Worm (Caenorhabditis elegans) whole organism, L3 larva: ENCODE data around the gene ugt-15.

ENCODE experiments used
- elt-2 ChIP-seq: sonication (generic microtip); optimal IDR thresholded peaks from 2 replicates; lab custom pipeline; 2016; ENCODE audit warnings: missing genetic modification reagents, mild to moderate bottlenecking, missing genetic modification characterization, missing compliant biosample characterization
- elt-3 ChIP-seq, 3 experiments: fragments of 150-350 bp in 1 of 3; sonication (generic microtip) in 2 of 3; optimal IDR thresholded peaks; 2 replicates in 2 of 3; 4 replicates in 1 of 3; lab custom pipeline; 2014 to 2017; ENCODE audit warnings: missing biosample characterization in 3 of 3, missing genetic modification characterization in 3 of 3
- fkh-10 ChIP-seq: sonication (generic microtip); optimal IDR thresholded peaks from 2 replicates; lab custom pipeline; 2017; ENCODE audit warnings: missing biosample characterization, missing genetic modification reagents, missing genetic modification characterization
- fos-1 ChIP-seq: fragments of 150-350 bp; optimal IDR thresholded peaks from 2 replicates; lab custom pipeline; 2014; ENCODE audit warnings: missing biosample characterization, missing genetic modification characterization
- lin-15B ChIP-seq: fragments of 150-350 bp; optimal IDR thresholded peaks from 2 replicates; lab custom pipeline; 2014; ENCODE audit warnings: missing biosample characterization, missing genetic modification characterization
- lsy-12 ChIP-seq: sonication (generic microtip); optimal IDR thresholded peaks from 2 replicates; lab custom pipeline; 2016; ENCODE audit warnings: mild to moderate bottlenecking, missing genetic modification characterization, missing compliant biosample characterization
- nhr-11 ChIP-seq: fragments of 150-350 bp; optimal IDR thresholded peaks from 2 replicates; lab custom pipeline; 2014; ENCODE audit warnings: missing biosample characterization, missing genetic modification characterization
- nhr-12 ChIP-seq: fragments of 150-350 bp; optimal IDR thresholded peaks from 2 replicates; lab custom pipeline; 2014; ENCODE audit warnings: missing biosample characterization, missing genetic modification characterization
- nhr-28 ChIP-seq: fragments of 150-350 bp; optimal IDR thresholded peaks from 2 replicates; lab custom pipeline; 2014; ENCODE audit warnings: missing biosample characterization, missing genetic modification characterization
- pha-4 ChIP-seq: fragments of 150-350 bp; optimal IDR thresholded peaks from 2 replicates; lab custom pipeline; 2014; ENCODE audit warnings: missing biosample characterization, missing genetic modification reagents, missing genetic modification characterization
- pqm-1 ChIP-seq: fragments of 150-350 bp; optimal IDR thresholded peaks from 2 replicates; lab custom pipeline; 2017; ENCODE audit warnings: missing biosample characterization, missing genetic modification characterization, inconsistent platforms
- unc-62 ChIP-seq: fragments of 150-350 bp; sonication (generic microtip); optimal IDR thresholded peaks from 4 replicates; lab custom pipeline; 2014; ENCODE audit warnings: missing biosample characterization, missing genetic modification reagents, missing genetic modification characterization
- ztf-4 ChIP-seq: fragments of 150-350 bp; optimal IDR thresholded peaks from 2 replicates; lab custom pipeline; 2014; ENCODE audit warnings: missing biosample characterization, missing genetic modification characterization

DNA sequence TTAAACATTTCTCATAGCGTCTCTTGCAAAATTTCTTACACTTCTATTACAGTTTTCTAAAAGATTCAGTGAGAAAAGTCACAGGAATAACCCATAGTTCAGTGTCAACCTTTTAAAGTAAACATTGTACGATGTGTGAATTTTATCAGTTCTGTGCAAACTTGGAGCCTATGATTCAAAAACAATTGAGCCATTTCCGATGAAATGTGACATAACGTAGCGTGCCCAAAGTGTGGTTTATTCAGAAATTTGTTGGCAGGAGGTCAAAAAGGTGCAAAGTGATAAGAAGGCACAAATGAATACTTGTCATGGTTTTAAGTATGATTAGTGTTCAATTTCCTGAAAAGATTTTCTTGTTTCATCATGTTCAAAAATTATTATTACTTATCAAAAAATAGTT, 50.3 kb downstream of the ugt-15 start:
- TF ChIP-seq elt-2 (peak; percentile 19), nhr-28 (tag; lab: Kevin White, UChicago) (no peak), fos-1 (tag; lab: Kevin White, UChicago) (no peak), ztf-4 (tag; lab: Kevin White, UChicago) (no peak), fkh-10 (GFP tag; lab: Kevin White, UChicago) (no peak), unc-62 (GFP tag; lab: Kevin White, UChicago) (no peak), nhr-11 (no peak), elt-3 (tag; optimal IDR thresholded peaks at IDR 0.05; lab: Kevin White, UChicago) (no peak), pha-4 (no peak), lsy-12 (tag; lab: Kevin White, UChicago) (no peak), nhr-12 (tag; lab: Kevin White, UChicago) (no peak), lin-15B (tag; lab: Kevin White, UChicago) (no peak), pqm-1 (tag; lab: Kevin White, UChicago) (no peak)
